Worm (Caenorhabditis elegans) whole organism, young adult: ENCODE results near the gene glb-5.

Experiments
- F49E8.2 ChIP-seq: sonication (generic microtip); optimal IDR thresholded peaks from 3 replicates; lab custom pipeline; 2017; ENCODE audit warnings: missing genetic modification characterization, mild to moderate bottlenecking, missing compliant biosample characterization, antibody characterized with exemption, moderate library complexity; ENCODE audit not compliant: insufficient read depth
- K11D2.4 ChIP-seq: fragments of 200-800 bp; sonication (Bioruptor generic); IDR thresholded peaks from 2 replicates; pipeline ENCODE4 v1.3.6; 2022; ENCODE audit warnings: missing genetic modification reagents, missing genetic modification characterization, missing compliant biosample characterization
- Y53G8AR.9 ChIP-seq: fragments of 200-800 bp; sonication (Bioruptor generic); conservative IDR thresholded peaks from 2 replicates; pipeline ENCODE4 v1.3.6; 2022; ENCODE audit warnings: missing genetic modification reagents, missing genetic modification characterization, missing compliant biosample characterization
- egl-44 ChIP-seq: fragments of 200-800 bp; sonication (Bioruptor generic); IDR thresholded peaks from 2 replicates; pipeline ENCODE4 v1.3.6; 2022; ENCODE audit warnings: missing genetic modification reagents, missing genetic modification characterization, missing compliant biosample characterization

- no peak for TF ChIP-seq Y53G8AR.9 (GFP tag; lab: Robert Waterston, UW)
- no peak for TF ChIP-seq F49E8.2 (tag; lab: Kevin White, UChicago)
- no peak for TF ChIP-seq egl-44
- no peak for TF ChIP-seq K11D2.4 (GFP tag; lab: Robert Waterston, UW)
Measured at ce11 chrV:5587042-5587441, 28.4 kb downstream of the glb-5 start.
